3 fruit fly cellular contexts compared by ENCODE assay signal in genomic region chr2L:7117552-7118144, dm6.
A peak's percentile ranks its signal among the peaks of the same experiment; 100 is the strongest.
TF ChIP-seq lines count a peak whose summit lies in the region.

No protein-coding gene starts in this region.

- TF ChIP-seq CTCF in whole organism, embryonic (GFP tag; optimal IDR thresholded peaks at IDR 0.05; lab: Kevin White, UChicago) = no peak

TF ChIP-seq in whole organism, embryonic, 481 proteins besides CTCF, POLR2A, EP300 and RAD21:
- TF ChIP-seq CG10274 (GFP tag; optimal IDR thresholded peaks at IDR 0.05; lab: Kevin White, UChicago) (peak; percentile 3), sens (GFP tag; lab: Kevin White, UChicago) (peak; percentile 49), az2 (GFP tag; optimal IDR thresholded peaks at IDR 0.05; lab: Kevin White, UChicago) (no peak), CG43689 (GFP tag; IDR thresholded peaks at IDR 0.05; lab: Robert Waterston, UW) (no peak), CG15269 (tag; optimal IDR thresholded peaks at IDR 0.05; lab: Kevin White, UChicago) (no peak), row (GFP tag; IDR thresholded peaks at IDR 0.05; lab: Robert Waterston, UW) (peak; percentile 13; the same call in 1 of the 3 replicates), Drgx (GFP tag; IDR thresholded peaks at IDR 0.05; lab: Robert Waterston, UW) (peak; percentile 16; the same call in 1 of the 2 replicates), CG11504 (tag; optimal IDR thresholded peaks at IDR 0.05; lab: Kevin White, UChicago) (peak; percentile 19), Eip74EF (GFP tag; optimal IDR thresholded peaks at IDR 0.05; lab: Kevin White, UChicago) (peak in 1 of 2 experiments; percentile 7), D19A (tag; optimal IDR thresholded peaks at IDR 0.05; lab: Kevin White, UChicago) (peak; percentile 45), Med (GFP tag; lab: Kevin White, UChicago) (peak; percentile 54), CG10431 (GFP tag; optimal IDR thresholded peaks at IDR 0.05; lab: Kevin White, UChicago) (peak; percentile 15), CG15601 (tag; optimal IDR thresholded peaks at IDR 0.05; lab: Kevin White, UChicago) (no peak), eve (GFP tag; optimal IDR thresholded peaks at IDR 0.05; lab: Kevin White, UChicago) (peak in 1 of 2 experiments; percentile 18), lola (GFP tag; optimal IDR thresholded peaks at IDR 0.05; lab: Kevin White, UChicago) (peak in 1 of 3 experiments; percentile 7), cwo (GFP tag; optimal IDR thresholded peaks at IDR 0.05; lab: Kevin White, UChicago) (peak; percentile 58)
TF ChIP-seq in whole organism, embryonic: peak in this region for 12.

TF ChIP-seq in whole organism, prepupa, 60 proteins besides CTCF, POLR2A, EP300 and RAD21:
- peak; percentile 16 for TF ChIP-seq CG4318 (GFP tag; optimal IDR thresholded peaks at IDR 0.05; lab: Kevin White, UChicago)
- TF ChIP-seq Gug (GFP tag; IDR thresholded peaks at IDR 0.05; lab: Robert Waterston, UW) = no peak
- TF ChIP-seq Eip78C (GFP tag; lab: Kevin White, UChicago) = peak; percentile 66
- no peak for TF ChIP-seq fkh (GFP tag; optimal IDR thresholded peaks at IDR 0.05; lab: Kevin White, UChicago)
- no peak for TF ChIP-seq CG11762 (GFP tag; optimal IDR thresholded peaks at IDR 0.05; lab: Kevin White, UChicago; ENCODE audit: insufficient read depth)
- no peak for TF ChIP-seq Ets96B (tag; optimal IDR thresholded peaks at IDR 0.05; lab: Kevin White, UChicago)
- no peak for TF ChIP-seq Sox102F (GFP tag; optimal IDR thresholded peaks at IDR 0.05; lab: Kevin White, UChicago)
- peak; percentile 21 for TF ChIP-seq acj6 (GFP tag; optimal IDR thresholded peaks at IDR 0.05; lab: Kevin White, UChicago)
- 0 out of 2 replicates have a peak, but pooled peaks have one; percentile 11 for TF ChIP-seq CG11294 (GFP tag; IDR thresholded peaks at IDR 0.05; lab: Robert Waterston, UW)
- TF ChIP-seq CG32006 (GFP tag; optimal IDR thresholded peaks at IDR 0.05; lab: Kevin White, UChicago) = peak; percentile 62
- TF ChIP-seq CG10669 (GFP tag; optimal IDR thresholded peaks at IDR 0.05; lab: Kevin White, UChicago) = no peak
- 0 out of 3 replicates have a peak, but pooled peaks have one; percentile 16 for TF ChIP-seq eg (GFP tag; IDR thresholded peaks at IDR 0.05; lab: Robert Waterston, UW)
- TF ChIP-seq CG11902 (GFP tag; optimal IDR thresholded peaks at IDR 0.05; lab: Kevin White, UChicago) = no peak
- no peak for TF ChIP-seq CG7368 (GFP tag; optimal IDR thresholded peaks at IDR 0.05; lab: Kevin White, UChicago)
- TF ChIP-seq Sox14 (GFP tag; optimal IDR thresholded peaks at IDR 0.05; lab: Kevin White, UChicago) = no peak
- no peak for TF ChIP-seq CG8319 (GFP tag; optimal IDR thresholded peaks at IDR 0.05; lab: Kevin White, UChicago)
- no peak for TF ChIP-seq net (GFP tag; optimal IDR thresholded peaks at IDR 0.05; lab: Kevin White, UChicago)
- peak; percentile 64 for TF ChIP-seq Hr4 (GFP tag; optimal IDR thresholded peaks at IDR 0.05; lab: Kevin White, UChicago)
- TF ChIP-seq salr (GFP tag; optimal IDR thresholded peaks at IDR 0.05; lab: Kevin White, UChicago) = peak in 1 of 2 experiments; percentile 11
- TF ChIP-seq Lpt (GFP tag; optimal IDR thresholded peaks at IDR 0.05; lab: Kevin White, UChicago) = peak; percentile 23
- TF ChIP-seq CG8119 (GFP tag; IDR thresholded peaks at IDR 0.05; lab: Robert Waterston, UW) = 0 out of 3 replicates have a peak, but pooled peaks have one; percentile 14
- no peak for TF ChIP-seq spab (GFP tag; optimal IDR thresholded peaks at IDR 0.05; lab: Kevin White, UChicago)
- TF ChIP-seq CG15336 (GFP tag; IDR thresholded peaks at IDR 0.05; lab: Robert Waterston, UW) = peak; percentile 27; the same call in 1 of the 2 replicates
- no peak for TF ChIP-seq Eip75B (GFP tag; optimal IDR thresholded peaks at IDR 0.05; lab: Kevin White, UChicago)
- no peak for TF ChIP-seq Hr38 (GFP tag; optimal IDR thresholded peaks at IDR 0.05; lab: Kevin White, UChicago)

TF ChIP-seq in whole organism, pupa, 21 proteins besides CTCF, POLR2A, EP300 and RAD21:
- no peak for TF ChIP-seq CG8159 (tag; optimal IDR thresholded peaks at IDR 0.05; lab: Kevin White, UChicago)
- peak; percentile 19 for TF ChIP-seq CG14655 (GFP tag; optimal IDR thresholded peaks at IDR 0.05; lab: Kevin White, UChicago)
- TF ChIP-seq Ets98B (GFP tag; IDR thresholded peaks at IDR 0.05; lab: Robert Waterston, UW) = peak; percentile 34
- 0 out of 3 replicates have a peak, but pooled peaks have one; percentile 34 for TF ChIP-seq fd96Ca (GFP tag; IDR thresholded peaks at IDR 0.05; lab: Robert Waterston, UW)

Comparison
In these comparisons a context has a peak if more than half of its experiments do, and no peak if none do; other contexts are left out.
1. Of the 7 proteins assayed by ChIP-seq in both whole organism, embryonic and whole organism, prepupa: peak only in whole organism, embryonic: none; only in whole organism, prepupa: Lpt; in both: none; in neither: 6.